Worm (Caenorhabditis elegans) whole organism, L4/young adult: ENCODE measurements around the gene T06E6.15.

Experiments
- W03F9.2 ChIP-seq: fragments of 150-350 bp; optimal IDR thresholded peaks from 2 replicates; lab custom pipeline; 2014; ENCODE audit warnings: missing biosample characterization, missing genetic modification characterization
- dao-5 ChIP-seq: sonication (generic microtip); optimal IDR thresholded peaks from 2 replicates; lab custom pipeline; 2016; ENCODE audit warnings: missing genotype, missing genetic modification characterization, moderate library complexity, missing compliant biosample characterization
- him-1 ChIP-seq: sonication (generic microtip); optimal IDR thresholded peaks from 2 replicates; lab custom pipeline; 2016; ENCODE audit warnings: missing genotype, missing genetic modification reagents, missing genetic modification characterization, missing compliant biosample characterization

ce11 chrV:15443708-15444107 lies 44.1 kb upstream of the T06E6.15 start, which contains the start of gene T26H5.10:
- TF ChIP-seq him-1 (tag; lab: Kevin White, UChicago) (no peak), dao-5 (tag; lab: Kevin White, UChicago) (no peak), W03F9.2 (tag; lab: Kevin White, UChicago) (no peak)
